Worm (Caenorhabditis elegans) whole organism, L3 larva: Measurements from ENCODE around the gene srd-19.

Experiments used
- egl-27 ChIP-seq: sonication (generic microtip); optimal IDR thresholded peaks from 4 replicates; lab custom pipeline; 2017; ENCODE audit warnings: missing biosample characterization, missing genetic modification reagents, missing genetic modification characterization
- fos-1 ChIP-seq: fragments of 150-350 bp; optimal IDR thresholded peaks from 2 replicates; lab custom pipeline; 2014; ENCODE audit warnings: missing biosample characterization, missing genetic modification characterization
- mdl-1 ChIP-seq: fragments of 150-350 bp; optimal IDR thresholded peaks from 2 replicates; lab custom pipeline; 2014; ENCODE audit warnings: missing biosample characterization, missing genetic modification characterization
- nhr-11 ChIP-seq: fragments of 150-350 bp; optimal IDR thresholded peaks from 2 replicates; lab custom pipeline; 2014; ENCODE audit warnings: missing biosample characterization, missing genetic modification characterization
- nhr-12 ChIP-seq: fragments of 150-350 bp; optimal IDR thresholded peaks from 2 replicates; lab custom pipeline; 2014; ENCODE audit warnings: missing biosample characterization, missing genetic modification characterization
- nhr-23 ChIP-seq: fragments of 150-350 bp; optimal IDR thresholded peaks from 2 replicates; lab custom pipeline; 2014; ENCODE audit warnings: missing biosample characterization, missing genetic modification reagents, missing genetic modification characterization
- nhr-25 ChIP-seq: sonication (generic microtip); optimal IDR thresholded peaks from 2 replicates; lab custom pipeline; 2017; ENCODE audit warnings: missing biosample characterization, missing genetic modification characterization
- nhr-76 ChIP-seq: fragments of 150-350 bp; sonication (generic microtip); optimal IDR thresholded peaks from 5 replicates; lab custom pipeline; 2014; ENCODE audit warnings: missing biosample characterization, missing genetic modification characterization
- skn-1 ChIP-seq: fragments of 150-350 bp; optimal IDR thresholded peaks from 2 replicates; lab custom pipeline; 2014; ENCODE audit warnings: missing biosample characterization, missing genetic modification characterization
- snpc-4 ChIP-seq: fragments of 150-350 bp; optimal IDR thresholded peaks from 2 replicates; lab custom pipeline; 2014; ENCODE audit warnings: missing biosample characterization, missing genetic modification characterization
- tbx-2 ChIP-seq: sonication (generic microtip); optimal IDR thresholded peaks from 2 replicates; lab custom pipeline; 2016; ENCODE audit warnings: mild to moderate bottlenecking, missing genetic modification characterization, missing compliant biosample characterization
- unc-62 ChIP-seq: fragments of 150-350 bp; sonication (generic microtip); optimal IDR thresholded peaks from 4 replicates; lab custom pipeline; 2014; ENCODE audit warnings: missing biosample characterization, missing genetic modification reagents, missing genetic modification characterization
- zag-1 ChIP-seq: fragments of 150-350 bp; optimal IDR thresholded peaks from 2 replicates; lab custom pipeline; 2014; ENCODE audit warnings: missing biosample characterization, missing genetic modification characterization

ce11 chrV:13476350-13476749 lies 47.8 kb upstream of the srd-19 start, which contains the start of gene T10G3.8:
- TF ChIP-seq egl-27: no peak
- no peak for TF ChIP-seq nhr-76
- no peak for TF ChIP-seq zag-1 (tag; lab: Kevin White, UChicago)
- no peak for TF ChIP-seq nhr-25
- no peak for TF ChIP-seq fos-1
- TF ChIP-seq unc-62: no peak
- TF ChIP-seq nhr-23 (tag; lab: Kevin White, UChicago): no peak
- no peak for TF ChIP-seq mdl-1
- no peak for TF ChIP-seq tbx-2
- TF ChIP-seq nhr-11 (tag; lab: Kevin White, UChicago): no peak
- TF ChIP-seq nhr-12 (tag; lab: Kevin White, UChicago): no peak
- no peak for TF ChIP-seq skn-1
- TF ChIP-seq snpc-4 (tag; lab: Kevin White, UChicago): no peak
